Worm (Caenorhabditis elegans): ENCODE measurements around the gene acp-1.

ce11 chrX:3334115-3334514, 51.1 kb downstream of the acp-1 start:
- TF ChIP-seq pag-3 (tag; optimal IDR thresholded peaks at IDR 0.05; ENCODE audit: borderline replicate concordance) (no peak), lin-11 (tag; optimal IDR thresholded peaks at IDR 0.05) (no peak), nhr-11 (tag; optimal IDR thresholded peaks at IDR 0.05) (no peak), rnt-1 (tag; optimal IDR thresholded peaks at IDR 0.05) (no peak), K09A11.1 (tag; optimal IDR thresholded peaks at IDR 0.05; ENCODE audit: insufficient read depth) (no peak), mec-3 (tag; optimal IDR thresholded peaks at IDR 0.05; ENCODE audit: borderline replicate concordance) (no peak), ceh-22 (tag; optimal IDR thresholded peaks at IDR 0.05) (no peak), eyg-1 (tag; optimal IDR thresholded peaks at IDR 0.05) (no peak), dve-1 (tag; optimal IDR thresholded peaks at IDR 0.05) (no peak), hlh-13 (GFP tag; optimal IDR thresholded peaks at IDR 0.05) (no peak), sdc-2 (tag; optimal IDR thresholded peaks at IDR 0.05) (no peak)

Data from whole organism, late embryonic.